Worm (Caenorhabditis elegans) whole organism, late embryonic: ENCODE measurements around the gene C26F1.3.

Experiments used
- C38D4.7 ChIP-seq: fragments of 200-800 bp; sonication (Bioruptor generic); optimal IDR thresholded peaks from 2 replicates; lab custom pipeline; 2018; ENCODE audit warnings: mild to moderate bottlenecking, missing genetic modification characterization, moderate library complexity, missing compliant biosample characterization
- K02D7.2 ChIP-seq: sonication (generic microtip); optimal IDR thresholded peaks from 2 replicates; lab custom pipeline; 2017; ENCODE audit warnings: mild to moderate bottlenecking, missing genetic modification characterization, missing compliant biosample characterization
- ahr-1 ChIP-seq: sonication (generic microtip); optimal IDR thresholded peaks from 2 replicates; lab custom pipeline; 2016; ENCODE audit warnings: missing genetic modification characterization, missing compliant biosample characterization
- ceh-14 ChIP-seq: sonication (generic microtip); optimal IDR thresholded peaks from 2 replicates; lab custom pipeline; 2016; ENCODE audit warnings: missing genotype, missing genetic modification characterization, missing compliant biosample characterization
- ceh-18 ChIP-seq: sonication (generic microtip); optimal IDR thresholded peaks from 2 replicates; lab custom pipeline; 2016; ENCODE audit warnings: missing genetic modification characterization, missing compliant biosample characterization
- ceh-19 ChIP-seq: fragments of 200-800 bp; sonication (Bioruptor generic); optimal IDR thresholded peaks from 2 replicates; lab custom pipeline; 2018; ENCODE audit warnings: mild to moderate bottlenecking, missing genetic modification characterization, missing compliant biosample characterization
- ceh-2 ChIP-seq: sonication (generic microtip); optimal IDR thresholded peaks from 2 replicates; lab custom pipeline; 2016; ENCODE audit warnings: missing genotype, missing genetic modification characterization, missing compliant biosample characterization
- ceh-30 ChIP-seq: fragments of 150-350 bp; optimal IDR thresholded peaks from 2 replicates; lab custom pipeline; 2014; ENCODE audit warnings: missing biosample characterization, missing genetic modification characterization
- ceh-31 ChIP-seq: sonication (generic microtip); optimal IDR thresholded peaks from 2 replicates; lab custom pipeline; 2016; ENCODE audit warnings: missing genetic modification characterization, missing compliant biosample characterization
- ceh-45 ChIP-seq: fragments of 200-800 bp; sonication (Bioruptor generic); IDR thresholded peaks from 2 replicates; pipeline ENCODE4 v1.3.6; 2022; ENCODE audit warnings: missing genetic modification reagents, missing genetic modification characterization, missing compliant biosample characterization
- ceh-9 ChIP-seq: sonication (generic microtip); optimal IDR thresholded peaks from 2 replicates; lab custom pipeline; 2016; ENCODE audit warnings: mild to moderate bottlenecking, missing genetic modification characterization, inconsistent platforms, missing compliant biosample characterization
- che-1 ChIP-seq: sonication (generic microtip); optimal IDR thresholded peaks from 2 replicates; lab custom pipeline; 2016; ENCODE audit warnings: mild to moderate bottlenecking, missing genetic modification characterization, missing compliant biosample characterization
- ets-4 ChIP-seq: sonication (generic microtip); optimal IDR thresholded peaks from 2 replicates; lab custom pipeline; 2016; ENCODE audit warnings: missing genetic modification characterization, missing compliant biosample characterization
- fkh-10 ChIP-seq: fragments of 150-350 bp; optimal IDR thresholded peaks from 2 replicates; lab custom pipeline; 2014; ENCODE audit warnings: missing biosample characterization, missing genetic modification reagents, missing genetic modification characterization
- fkh-6 ChIP-seq: sonication (generic microtip); optimal IDR thresholded peaks from 2 replicates; lab custom pipeline; 2016; ENCODE audit warnings: missing genetic modification characterization, missing compliant biosample characterization
- hlh-13 ChIP-seq: fragments of 200-800 bp; sonication (Bioruptor generic); optimal IDR thresholded peaks from 2 replicates; lab custom pipeline; 2018; ENCODE audit warnings: mild to moderate bottlenecking, missing genetic modification characterization, missing compliant biosample characterization
- hlh-15 ChIP-seq: sonication (generic microtip); optimal IDR thresholded peaks from 2 replicates; lab custom pipeline; 2016; ENCODE audit warnings: missing genetic modification characterization, missing compliant biosample characterization
- hlh-30 ChIP-seq: sonication (generic microtip); optimal IDR thresholded peaks from 2 replicates; lab custom pipeline; 2017; ENCODE audit warnings: antibody characterized with exemption, missing genetic modification characterization, missing compliant biosample characterization; ENCODE audit not compliant: insufficient read depth
- hlh-8 ChIP-seq: sonication (generic microtip); optimal IDR thresholded peaks from 2 replicates; lab custom pipeline; 2016; ENCODE audit warnings: missing genotype, missing genetic modification characterization, missing compliant biosample characterization
- lim-6 ChIP-seq: sonication (generic microtip); optimal IDR thresholded peaks from 2 replicates; lab custom pipeline; 2016; ENCODE audit warnings: missing genetic modification characterization, missing compliant biosample characterization
- lin-11 ChIP-seq: fragments of 200-800 bp; sonication (Bioruptor generic); optimal IDR thresholded peaks from 2 replicates; lab custom pipeline; 2018; ENCODE audit warnings: mild to moderate bottlenecking, missing genetic modification characterization, missing compliant biosample characterization
- nfya-1 ChIP-seq: sonication (generic microtip); optimal IDR thresholded peaks from 2 replicates; lab custom pipeline; 2017; ENCODE audit warnings: missing genetic modification characterization, mild to moderate bottlenecking, missing compliant biosample characterization, antibody characterized with exemption, moderate library complexity
- pag-3 ChIP-seq: sonication (generic microtip); optimal IDR thresholded peaks from 2 replicates; lab custom pipeline; 2016; ENCODE audit warnings: missing compliant biosample characterization, missing genetic modification characterization, borderline replicate concordance
- pat-9 ChIP-seq: fragments of 200-800 bp; sonication (Bioruptor generic); optimal IDR thresholded peaks from 2 replicates; lab custom pipeline; 2018; ENCODE audit warnings: mild to moderate bottlenecking, missing genetic modification characterization, moderate library complexity, missing compliant biosample characterization
- ref-2 ChIP-seq: sonication (generic microtip); optimal IDR thresholded peaks from 2 replicates; lab custom pipeline; 2016; ENCODE audit warnings: missing genetic modification characterization, missing compliant biosample characterization
- sdc-2 ChIP-seq: sonication (generic microtip); optimal IDR thresholded peaks from 2 replicates; lab custom pipeline; 2016; ENCODE audit warnings: missing genotype, missing genetic modification characterization, missing compliant biosample characterization
- sox-2 ChIP-seq: fragments of 200-800 bp; sonication (Bioruptor generic); IDR thresholded peaks from 2 replicates; pipeline ENCODE4 v1.3.6; 2022; ENCODE audit warnings: missing genetic modification reagents, missing genetic modification characterization, missing compliant biosample characterization
- sox-4 ChIP-seq: sonication (generic microtip); optimal IDR thresholded peaks from 2 replicates; lab custom pipeline; 2017; ENCODE audit warnings: mild to moderate bottlenecking, missing genetic modification characterization, inconsistent platforms, missing compliant biosample characterization
- tbx-2 ChIP-seq: sonication (generic microtip); optimal IDR thresholded peaks from 2 replicates; lab custom pipeline; 2016; ENCODE audit warnings: missing genetic modification characterization, missing compliant biosample characterization
- tbx-7 ChIP-seq: sonication (generic microtip); optimal IDR thresholded peaks from 2 replicates; lab custom pipeline; 2016; ENCODE audit warnings: missing genotype, missing genetic modification characterization, missing compliant biosample characterization
- unc-3 ChIP-seq, 2 experiments: fragments of 200-800 bp in 1 of 2; sonication (Bioruptor generic) in 1 of 2; sonication (generic microtip) in 1 of 2; conservative IDR thresholded peaks in 1 of 2; optimal IDR thresholded peaks in 1 of 2; 2 replicates each; pipeline versions ENCODE4 v1.3.6 to Lab custom; 2016 to 2022; ENCODE audit warnings: missing compliant biosample characterization in 2 of 2, missing genetic modification characterization in 2 of 2, missing genetic modification reagents in 1 of 2
- unc-42 ChIP-seq: sonication (generic microtip); optimal IDR thresholded peaks from 2 replicates; lab custom pipeline; 2016; ENCODE audit warnings: missing genotype, missing genetic modification characterization, missing compliant biosample characterization
- zip-5 ChIP-seq: sonication (generic microtip); optimal IDR thresholded peaks from 2 replicates; lab custom pipeline; 2016; ENCODE audit warnings: missing genetic modification characterization, missing compliant biosample characterization

Gene C26F1.3

DNA sequence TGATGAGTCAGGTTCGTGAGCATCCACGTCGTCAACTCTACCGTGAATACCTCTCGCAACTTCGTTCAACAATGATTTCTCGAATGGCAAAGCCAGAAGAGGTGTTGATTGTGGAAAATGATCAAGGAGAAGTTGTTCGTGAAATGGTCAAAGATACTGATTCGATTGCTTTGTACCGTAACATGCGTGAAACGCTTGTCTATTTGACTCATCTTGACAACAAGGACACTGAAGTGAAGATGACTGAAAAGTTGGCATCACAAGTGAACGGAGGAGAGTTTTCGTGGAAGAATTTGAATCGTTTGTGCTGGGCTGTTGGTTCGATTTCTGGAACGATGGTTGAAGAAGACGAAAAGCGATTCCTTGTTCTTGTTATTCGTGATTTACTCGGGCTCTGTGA is 29.5 kb downstream of the C26F1.3 start:
- TF ChIP-seq ets-4 (tag; lab: Kevin White, UChicago) (no peak), pag-3 (tag; lab: Kevin White, UChicago) (no peak), pat-9 (tag; lab: Kevin White, UChicago) (no peak), lin-11 (tag; lab: Kevin White, UChicago) (no peak), ceh-14 (tag; lab: Kevin White, UChicago) (no peak), lim-6 (tag; lab: Kevin White, UChicago) (no peak), K02D7.2 (tag; lab: Kevin White, UChicago) (no peak), ceh-2 (tag; lab: Kevin White, UChicago) (no peak), che-1 (tag; lab: Kevin White, UChicago) (no peak), C38D4.7 (GFP tag; lab: Kevin White, UChicago) (no peak)

DNA sequence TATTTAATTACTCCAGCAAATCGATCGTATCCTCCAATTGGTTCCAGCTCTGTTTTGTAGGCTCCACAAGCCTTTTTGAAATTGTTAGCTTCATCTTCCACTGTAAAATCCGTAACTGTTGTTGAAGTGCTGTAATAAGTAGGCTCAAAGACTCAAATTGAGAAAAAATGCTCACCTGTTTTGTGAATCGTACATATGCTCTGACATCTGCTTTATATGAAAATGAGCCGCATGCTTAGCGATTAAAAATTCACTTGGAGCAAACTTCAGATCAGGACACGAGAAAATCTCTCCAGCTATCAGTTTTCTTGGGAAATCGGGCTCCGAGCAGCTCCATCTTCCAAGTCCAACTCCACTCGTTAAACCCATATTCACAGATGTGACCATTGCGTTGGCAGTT is 31.3 kb downstream of the C26F1.3 start:
- TF ChIP-seq pag-3 (tag; lab: Kevin White, UChicago) (no peak), ceh-31 (tag; lab: Kevin White, UChicago) (no peak), ref-2 (tag; lab: Kevin White, UChicago) (no peak), ceh-19 (no peak), zip-5 (tag; lab: Kevin White, UChicago) (no peak)
- TF ChIP-seq, all 69 proteins: peak for 0

DNA sequence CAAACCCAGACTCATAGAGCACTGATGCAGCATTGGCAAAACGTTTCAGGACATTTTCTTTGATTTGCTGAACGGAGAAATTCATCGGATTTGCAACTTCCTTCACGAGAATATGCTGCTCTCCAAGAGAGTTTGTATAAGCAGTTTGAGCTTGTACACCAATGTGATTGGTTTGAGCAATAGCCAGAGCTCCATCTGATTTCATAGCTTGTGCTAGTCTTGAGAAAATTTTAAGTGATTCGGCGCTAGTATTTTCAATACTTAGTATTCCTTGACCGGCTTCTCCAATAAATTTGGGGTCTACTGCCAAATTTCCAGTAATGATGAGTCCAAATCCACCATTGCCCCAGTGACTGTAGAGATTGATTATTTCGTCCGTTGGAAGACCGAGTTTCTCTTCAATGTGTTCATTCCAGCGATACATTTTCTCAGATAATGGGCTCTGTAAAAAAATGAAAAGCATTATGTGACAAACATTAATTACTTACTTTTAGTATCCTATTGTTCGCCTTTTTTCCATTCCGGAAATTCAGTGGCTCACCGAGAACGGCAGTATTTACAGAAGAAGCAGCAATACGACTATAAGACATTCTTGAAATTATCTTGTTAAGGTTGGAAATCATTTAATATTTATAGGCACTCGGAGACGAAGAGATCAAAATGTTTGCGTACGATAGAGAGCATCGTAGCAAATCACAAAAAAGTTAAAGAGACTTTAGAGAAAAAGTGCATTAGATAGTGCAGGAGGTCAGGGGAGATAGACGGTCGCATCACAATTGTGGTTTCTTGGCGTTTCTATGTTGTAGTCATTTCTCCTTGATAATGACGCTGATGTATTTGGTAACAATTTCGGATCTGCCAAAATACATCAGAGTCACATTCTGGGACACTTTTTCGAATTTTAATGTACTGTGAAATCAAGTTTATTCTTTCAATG is 32.5 kb downstream of the C26F1.3 start, which contains the start of gene ZK742.3:
Gene ZK742.3 (minus strand): TSS at position 593 of the 937 bp plus-strand sequence.
- TF ChIP-seq nfya-1 (tag; lab: Kevin White, UChicago): no peak
- TF ChIP-seq hlh-8 (tag; lab: Kevin White, UChicago): no peak
- no peak for TF ChIP-seq hlh-15 (tag; lab: Kevin White, UChicago)
- TF ChIP-seq ceh-30 (tag; lab: Kevin White, UChicago): no peak
- TF ChIP-seq fkh-6: no peak
- TF ChIP-seq unc-42: no peak
- no peak for TF ChIP-seq lim-6 (tag; lab: Kevin White, UChicago)
- no peak for TF ChIP-seq ceh-9 (tag; lab: Kevin White, UChicago)
- no peak for TF ChIP-seq sox-4 (tag; lab: Kevin White, UChicago)
- no peak for TF ChIP-seq pat-9 (tag; lab: Kevin White, UChicago)
- TF ChIP-seq ceh-18 (tag; lab: Kevin White, UChicago): no peak
- no peak for TF ChIP-seq ceh-45 (GFP tag; lab: Robert Waterston, UW)
- no peak for TF ChIP-seq sdc-2 (tag; lab: Kevin White, UChicago)
- no peak for TF ChIP-seq ahr-1
- TF ChIP-seq tbx-7 (tag; lab: Kevin White, UChicago): no peak

DNA sequence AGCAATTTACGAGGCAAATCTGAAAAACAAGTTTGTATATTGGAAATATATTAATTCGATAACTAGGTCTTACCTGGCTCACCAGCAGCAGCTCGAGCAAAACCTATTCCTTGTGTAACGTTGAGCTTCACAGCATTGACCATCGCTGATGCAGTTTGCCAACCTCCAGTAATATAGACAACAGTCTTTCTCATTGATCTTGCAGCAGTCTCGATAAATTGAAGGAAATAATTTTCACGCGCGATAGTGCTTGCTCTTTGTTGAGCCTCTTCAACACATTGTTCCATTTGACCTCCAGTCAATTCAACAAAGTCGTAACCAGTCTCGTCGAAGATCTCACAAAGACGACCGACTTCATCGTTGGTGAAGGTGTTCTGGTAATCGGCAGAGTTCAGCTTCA is 33.5 kb downstream of the C26F1.3 start:
- TF ChIP-seq sox-2 (no peak), unc-3 (GFP tag; conservative IDR thresholded peaks at IDR 0.05; lab: Robert Waterston, UW) (no peak), unc-3 (tag; optimal IDR thresholded peaks at IDR 0.05; lab: Kevin White, UChicago) (no peak), unc-42 (no peak), hlh-13 (GFP tag; lab: Kevin White, UChicago) (no peak), fkh-10 (GFP tag; lab: Kevin White, UChicago) (no peak)

DNA sequence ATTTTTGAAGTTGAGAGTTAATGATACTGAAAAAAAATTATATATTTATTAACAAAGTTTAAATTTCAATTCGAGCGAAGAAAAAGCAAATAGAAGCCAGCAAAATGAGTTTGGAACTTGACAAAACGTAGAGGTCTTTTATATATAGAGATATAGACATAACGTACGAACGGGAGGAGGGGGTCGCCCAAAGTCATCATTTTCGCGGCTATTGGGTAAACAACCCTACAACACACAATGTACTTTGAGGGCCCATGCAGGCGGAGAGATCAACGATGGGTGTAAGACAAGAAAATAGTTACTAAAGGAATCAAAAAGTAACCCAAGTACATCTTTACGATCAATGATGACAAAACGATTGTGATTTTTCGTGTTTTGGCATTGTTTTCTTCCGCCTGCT is 34.7 kb downstream of the C26F1.3 start, which contains the start of gene ZK742.4:
Gene ZK742.4 (minus strand): TSS at position 35 of the 400 bp plus-strand sequence.
- TF ChIP-seq tbx-2 (tag; lab: Kevin White, UChicago): peak; percentile 12
- no peak for TF ChIP-seq hlh-30
